Worm (Caenorhabditis elegans) whole organism, late embryonic: Measurements from ENCODE around the gene col-36.
A peak's percentile ranks its signal among the peaks of the same experiment; 100 is the strongest.

Experiments
- C08G9.2 ChIP-seq: sonication (generic microtip); optimal IDR thresholded peaks from 2 replicates; lab custom pipeline; 2016; ENCODE audit warnings: mild to moderate bottlenecking, missing genetic modification characterization, moderate library complexity, missing compliant biosample characterization
- F13H6.1 ChIP-seq: sonication (generic microtip); optimal IDR thresholded peaks from 2 replicates; lab custom pipeline; 2016; ENCODE audit warnings: missing genetic modification characterization, missing compliant biosample characterization
- Y22D7AL.16 ChIP-seq: sonication (generic microtip); optimal IDR thresholded peaks from 2 replicates; lab custom pipeline; 2016; ENCODE audit warnings: missing genetic modification characterization, missing compliant biosample characterization
- ceh-14 ChIP-seq: sonication (generic microtip); optimal IDR thresholded peaks from 2 replicates; lab custom pipeline; 2016; ENCODE audit warnings: missing genotype, missing genetic modification characterization, missing compliant biosample characterization
- ceh-18 ChIP-seq: sonication (generic microtip); optimal IDR thresholded peaks from 2 replicates; lab custom pipeline; 2016; ENCODE audit warnings: missing genetic modification characterization, missing compliant biosample characterization
- ceh-19 ChIP-seq: fragments of 200-800 bp; sonication (Bioruptor generic); optimal IDR thresholded peaks from 2 replicates; lab custom pipeline; 2018; ENCODE audit warnings: mild to moderate bottlenecking, missing genetic modification characterization, missing compliant biosample characterization
- ceh-2 ChIP-seq: sonication (generic microtip); optimal IDR thresholded peaks from 2 replicates; lab custom pipeline; 2016; ENCODE audit warnings: missing genotype, missing genetic modification characterization, missing compliant biosample characterization
- ceh-22 ChIP-seq: sonication (generic microtip); optimal IDR thresholded peaks from 2 replicates; lab custom pipeline; 2017; ENCODE audit warnings: missing biosample characterization, missing genetic modification characterization
- ceh-24 ChIP-seq: sonication (generic microtip); optimal IDR thresholded peaks from 2 replicates; lab custom pipeline; 2016; ENCODE audit warnings: mild to moderate bottlenecking, missing genetic modification characterization, missing compliant biosample characterization
- ceh-31 ChIP-seq: sonication (generic microtip); optimal IDR thresholded peaks from 2 replicates; lab custom pipeline; 2016; ENCODE audit warnings: missing genetic modification characterization, missing compliant biosample characterization
- ceh-34 ChIP-seq: sonication (generic microtip); optimal IDR thresholded peaks from 2 replicates; lab custom pipeline; 2016; ENCODE audit warnings: mild to moderate bottlenecking, missing genetic modification characterization, missing compliant biosample characterization
- ceh-48 ChIP-seq: sonication (generic microtip); optimal IDR thresholded peaks from 2 replicates; lab custom pipeline; 2016; ENCODE audit warnings: missing genetic modification characterization, inconsistent platforms, missing compliant biosample characterization
- che-1 ChIP-seq: sonication (generic microtip); optimal IDR thresholded peaks from 2 replicates; lab custom pipeline; 2016; ENCODE audit warnings: mild to moderate bottlenecking, missing genetic modification characterization, missing compliant biosample characterization
- dmd-4 ChIP-seq: sonication (generic microtip); optimal IDR thresholded peaks from 2 replicates; lab custom pipeline; 2016; ENCODE audit warnings: borderline replicate concordance, missing genetic modification characterization, missing compliant biosample characterization
- dve-1 ChIP-seq: sonication (generic microtip); optimal IDR thresholded peaks from 2 replicates; lab custom pipeline; 2017; ENCODE audit warnings: antibody characterized with exemption, mild to moderate bottlenecking, missing genetic modification characterization, missing compliant biosample characterization
- fkh-10 ChIP-seq: fragments of 150-350 bp; optimal IDR thresholded peaks from 2 replicates; lab custom pipeline; 2014; ENCODE audit warnings: missing biosample characterization, missing genetic modification reagents, missing genetic modification characterization
- gmeb-2 ChIP-seq: sonication (generic microtip); optimal IDR thresholded peaks from 2 replicates; lab custom pipeline; 2016; ENCODE audit warnings: missing genetic modification characterization, inconsistent platforms, missing compliant biosample characterization
- hlh-30 ChIP-seq: sonication (generic microtip); optimal IDR thresholded peaks from 2 replicates; lab custom pipeline; 2017; ENCODE audit warnings: antibody characterized with exemption, missing genetic modification characterization, missing compliant biosample characterization; ENCODE audit not compliant: insufficient read depth
- hlh-6 ChIP-seq: sonication (generic microtip); optimal IDR thresholded peaks from 2 replicates; lab custom pipeline; 2016; ENCODE audit warnings: missing genotype, missing genetic modification characterization, missing compliant biosample characterization
- lim-6 ChIP-seq: sonication (generic microtip); optimal IDR thresholded peaks from 2 replicates; lab custom pipeline; 2016; ENCODE audit warnings: missing genetic modification characterization, missing compliant biosample characterization
- lin-11 ChIP-seq: fragments of 200-800 bp; sonication (Bioruptor generic); optimal IDR thresholded peaks from 2 replicates; lab custom pipeline; 2018; ENCODE audit warnings: mild to moderate bottlenecking, missing genetic modification characterization, missing compliant biosample characterization
- nfya-1 ChIP-seq: sonication (generic microtip); optimal IDR thresholded peaks from 2 replicates; lab custom pipeline; 2017; ENCODE audit warnings: missing genetic modification characterization, mild to moderate bottlenecking, missing compliant biosample characterization, antibody characterized with exemption, moderate library complexity
- nhr-11 ChIP-seq: fragments of 150-350 bp; optimal IDR thresholded peaks from 2 replicates; lab custom pipeline; 2014; ENCODE audit warnings: missing biosample characterization, missing genetic modification characterization
- npax-4 ChIP-seq: sonication (generic microtip); optimal IDR thresholded peaks from 2 replicates; lab custom pipeline; 2016; ENCODE audit warnings: missing genetic modification characterization, missing compliant biosample characterization
- pax-1 ChIP-seq: fragments of 150-350 bp; optimal IDR thresholded peaks from 2 replicates; lab custom pipeline; 2014; ENCODE audit warnings: missing biosample characterization, missing genetic modification characterization
- pqm-1 ChIP-seq: sonication (generic microtip); optimal IDR thresholded peaks from 2 replicates; lab custom pipeline; 2016; ENCODE audit warnings: missing genetic modification characterization, missing compliant biosample characterization
- ref-2 ChIP-seq: sonication (generic microtip); optimal IDR thresholded peaks from 2 replicates; lab custom pipeline; 2016; ENCODE audit warnings: missing genetic modification characterization, missing compliant biosample characterization
- sdc-2 ChIP-seq: sonication (generic microtip); optimal IDR thresholded peaks from 2 replicates; lab custom pipeline; 2016; ENCODE audit warnings: missing genotype, missing genetic modification characterization, missing compliant biosample characterization
- sox-2 ChIP-seq: fragments of 200-800 bp; sonication (Bioruptor generic); IDR thresholded peaks from 2 replicates; pipeline ENCODE4 v1.3.6; 2022; ENCODE audit warnings: missing genetic modification reagents, missing genetic modification characterization, missing compliant biosample characterization
- sox-4 ChIP-seq: sonication (generic microtip); optimal IDR thresholded peaks from 2 replicates; lab custom pipeline; 2017; ENCODE audit warnings: mild to moderate bottlenecking, missing genetic modification characterization, inconsistent platforms, missing compliant biosample characterization
- tbx-2 ChIP-seq: sonication (generic microtip); optimal IDR thresholded peaks from 2 replicates; lab custom pipeline; 2016; ENCODE audit warnings: missing genetic modification characterization, missing compliant biosample characterization
- unc-3 ChIP-seq, 2 experiments: fragments of 200-800 bp in 1 of 2; sonication (Bioruptor generic) in 1 of 2; sonication (generic microtip) in 1 of 2; conservative IDR thresholded peaks in 1 of 2; optimal IDR thresholded peaks in 1 of 2; 2 replicates each; pipeline versions ENCODE4 v1.3.6 to Lab custom; 2016 to 2022; ENCODE audit warnings: missing compliant biosample characterization in 2 of 2, missing genetic modification characterization in 2 of 2, missing genetic modification reagents in 1 of 2
- unc-42 ChIP-seq: sonication (generic microtip); optimal IDR thresholded peaks from 2 replicates; lab custom pipeline; 2016; ENCODE audit warnings: missing genotype, missing genetic modification characterization, missing compliant biosample characterization
- unc-55 ChIP-seq: sonication (generic microtip); optimal IDR thresholded peaks from 2 replicates; lab custom pipeline; 2017; ENCODE audit warnings: missing biosample characterization, missing genetic modification reagents, missing genetic modification characterization
- zip-5 ChIP-seq: sonication (generic microtip); optimal IDR thresholded peaks from 2 replicates; lab custom pipeline; 2016; ENCODE audit warnings: missing genetic modification characterization, missing compliant biosample characterization
- ztf-16 ChIP-seq: sonication (generic microtip); optimal IDR thresholded peaks from 2 replicates; lab custom pipeline; 2017; ENCODE audit warnings: missing genetic modification characterization, missing compliant biosample characterization

The col-36 gene

ce11 chrII:7183493-7184272 is 15.1 kb upstream of the col-36 start, which contains the start of gene pdl-1 (continued):
- TF ChIP-seq sdc-2 (tag; lab: Kevin White, UChicago) (peak; percentile 87), hlh-6 (tag; lab: Kevin White, UChicago) (peak; percentile 97), Y22D7AL.16 (tag; lab: Kevin White, UChicago) (peak; percentile 87), ceh-22 (tag; lab: Kevin White, UChicago) (no peak), sox-2 (GFP tag; lab: Robert Waterston, UW) (peak; percentile 87), lin-11 (tag; lab: Kevin White, UChicago) (peak; percentile 89), lim-6 (peak; percentile 61), unc-55 (GFP tag; lab: Kevin White, UChicago) (no peak), F13H6.1 (tag; lab: Kevin White, UChicago) (peak; percentile 79), ceh-24 (tag; lab: Kevin White, UChicago) (peak; percentile 73), pax-1 (tag; lab: Kevin White, UChicago) (no peak), pqm-1 (tag; lab: Kevin White, UChicago) (peak; percentile 84), unc-42 (peak; percentile 74), ref-2 (tag; lab: Kevin White, UChicago) (peak; percentile 91), ztf-16 (tag; lab: Kevin White, UChicago) (peak; percentile 95), nfya-1 (tag; lab: Kevin White, UChicago) (peak; percentile 54), tbx-2 (tag; lab: Kevin White, UChicago) (peak; percentile 96), dmd-4 (peak; percentile 89), ceh-2 (tag; lab: Kevin White, UChicago) (peak; percentile 90)

- TF ChIP-seq ceh-19 (GFP tag; lab: Kevin White, UChicago) (peak; percentile 17), ceh-31 (tag; lab: Kevin White, UChicago) (peak; percentile 38), ceh-48 (tag; lab: Kevin White, UChicago) (no peak), unc-42 (peak; percentile 79), nfya-1 (tag; lab: Kevin White, UChicago) (peak; percentile 27), ceh-18 (tag; lab: Kevin White, UChicago) (peak; percentile 40), C08G9.2 (tag; lab: Kevin White, UChicago) (peak; percentile 5), tbx-2 (tag; lab: Kevin White, UChicago) (peak; percentile 0), dve-1 (no peak)
Measured at ce11 chrII:7182630-7183029, 14.0 kb upstream of the col-36 start.

- TF ChIP-seq unc-42 (peak; percentile 80), hlh-6 (tag; lab: Kevin White, UChicago) (no peak), hlh-30 (tag; lab: Kevin White, UChicago) (no peak), fkh-10 (no peak), sox-2 (GFP tag; lab: Robert Waterston, UW) (no peak)
Measured at ce11 chrII:7176108-7176507, 7.5 kb upstream of the col-36 start.

ce11 chrII:7174843-7175242 is 6.2 kb upstream of the col-36 start, which contains the start of gene glc-4:
TSS of gene glc-4 (minus strand) at chrII:7174943.
- TF ChIP-seq lim-6 (no peak), ceh-34 (tag; lab: Kevin White, UChicago) (no peak), che-1 (tag; lab: Kevin White, UChicago) (no peak), gmeb-2 (no peak), F13H6.1 (tag; lab: Kevin White, UChicago) (no peak), npax-4 (tag; lab: Kevin White, UChicago) (no peak), tbx-2 (tag; lab: Kevin White, UChicago) (no peak), ztf-16 (tag; lab: Kevin White, UChicago) (no peak), ceh-14 (tag; lab: Kevin White, UChicago) (no peak), Y22D7AL.16 (tag; lab: Kevin White, UChicago) (no peak), nhr-11 (tag; lab: Kevin White, UChicago) (no peak), ceh-22 (tag; lab: Kevin White, UChicago) (no peak), hlh-30 (tag; lab: Kevin White, UChicago) (no peak), zip-5 (no peak), sox-4 (tag; lab: Kevin White, UChicago) (no peak), unc-3 (GFP tag; conservative IDR thresholded peaks at IDR 0.05; lab: Robert Waterston, UW) (no peak), unc-3 (tag; optimal IDR thresholded peaks at IDR 0.05; lab: Kevin White, UChicago) (no peak), pqm-1 (tag; lab: Kevin White, UChicago) (no peak)
